Fruit fly (Drosophila melanogaster): ENCODE measurements around the gene CG12213.

DNA sequence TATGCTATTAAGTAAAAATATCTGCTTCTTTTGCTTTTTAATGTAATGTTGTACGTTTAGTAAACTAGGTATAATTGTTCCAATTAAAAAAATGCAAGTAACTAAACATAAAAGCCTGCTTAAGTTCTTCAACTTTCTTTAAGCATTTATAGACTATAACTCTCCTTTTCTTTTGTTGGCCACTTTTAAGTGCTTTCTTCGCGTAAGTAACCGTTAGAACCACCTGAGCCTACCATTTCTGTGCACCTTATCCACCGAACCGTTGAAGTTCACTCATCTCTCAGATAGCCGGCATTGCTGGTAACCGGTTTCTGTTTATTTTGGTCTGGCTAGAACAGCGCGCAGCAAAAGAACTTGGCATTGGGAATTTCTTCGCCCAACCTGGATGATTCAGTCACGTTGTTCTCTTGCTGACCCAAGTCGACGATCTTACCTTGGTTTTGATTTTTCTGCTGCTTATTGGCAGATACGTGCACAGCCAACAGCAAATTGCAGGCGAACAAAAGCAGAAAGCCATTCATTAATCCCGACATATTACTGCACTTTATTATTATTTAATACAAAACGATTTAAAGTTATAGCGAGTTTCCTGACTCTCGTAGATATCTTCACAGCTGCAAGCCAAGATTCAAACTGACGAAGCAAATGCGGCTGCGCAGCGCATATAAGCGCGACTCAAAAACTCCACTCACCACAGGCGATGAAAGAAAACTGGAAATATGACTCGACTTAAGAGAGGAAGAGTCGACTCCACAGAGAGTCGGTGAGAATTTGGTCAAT is 9.3 kb upstream of the CG12213 start, which contains the start of gene CG10005:
- no peak for TF ChIP-seq CG9948 (tag; optimal IDR thresholded peaks at IDR 0.05)
- TF ChIP-seq rn (GFP tag; IDR thresholded peaks at IDR 0.05) = no peak
- TF ChIP-seq fd96Ca (GFP tag; IDR thresholded peaks at IDR 0.05) = no peak
- TF ChIP-seq CG8301 (tag; optimal IDR thresholded peaks at IDR 0.05) = no peak
- no peak for TF ChIP-seq CG13204 (GFP tag; optimal IDR thresholded peaks at IDR 0.05)
- no peak for TF ChIP-seq D1 (tag; optimal IDR thresholded peaks at IDR 0.05)
- TF ChIP-seq CG14655 (GFP tag; optimal IDR thresholded peaks at IDR 0.05) = no peak
- TF ChIP-seq CG10348 (GFP tag; IDR thresholded peaks at IDR 0.05) = no peak
